In genomic region chrV:7820270-7820669, ce11 we compare ENCODE assay signal across 8 worm cellular contexts.
TF ChIP-seq lines count a peak whose summit lies in the region.

Gene lbp-4, plus strand, starts transcription at chrV:7820578.

TF ChIP-seq in whole organism, L1 larva, 84 proteins besides CTCF, POLR2A, EP300 and RAD21 (continues in another document):
- TF ChIP-seq lin-14 (GFP tag; optimal IDR thresholded peaks at IDR 0.05; lab: Kevin White, UChicago), result peak; percentile 83
- TF ChIP-seq elt-3 (tag; optimal IDR thresholded peaks at IDR 0.05; lab: Kevin White, UChicago), result peak in 1 of 6 experiments; percentile 17
- TF ChIP-seq unc-30 (tag; optimal IDR thresholded peaks at IDR 0.05; lab: Kevin White, UChicago), result no peak
- peak; percentile 12 for TF ChIP-seq skn-1 (tag; optimal IDR thresholded peaks at IDR 0.05; lab: Kevin White, UChicago)
- TF ChIP-seq C16A3.4 (tag; optimal IDR thresholded peaks at IDR 0.05; lab: Kevin White, UChicago), result peak; percentile 83
- TF ChIP-seq dsc-1 (tag; optimal IDR thresholded peaks at IDR 0.05; lab: Kevin White, UChicago), result peak; percentile 16
- peak; percentile 15 for TF ChIP-seq tbx-2 (tag; optimal IDR thresholded peaks at IDR 0.05; lab: Kevin White, UChicago)
- TF ChIP-seq tlp-1 (tag; optimal IDR thresholded peaks at IDR 0.05; lab: Kevin White, UChicago), result no peak
- TF ChIP-seq nhr-20 (tag; optimal IDR thresholded peaks at IDR 0.05; lab: Kevin White, UChicago), result peak; percentile 54
- TF ChIP-seq snpc-4 (tag; optimal IDR thresholded peaks at IDR 0.05; lab: Kevin White, UChicago), result peak; percentile 3
- peak; percentile 7 for TF ChIP-seq fkh-8 (tag; optimal IDR thresholded peaks at IDR 0.05; lab: Kevin White, UChicago)

TF ChIP-seq in whole organism, L2 larva, 48 proteins besides CTCF, POLR2A, EP300 and RAD21 (continues in another document):
- no peak for TF ChIP-seq unc-62 (GFP tag; optimal IDR thresholded peaks at IDR 0.05; lab: Kevin White, UChicago)
- TF ChIP-seq zag-1 (tag; optimal IDR thresholded peaks at IDR 0.05; lab: Kevin White, UChicago), result no peak
- no peak for TF ChIP-seq nhr-11 (tag; optimal IDR thresholded peaks at IDR 0.05; lab: Kevin White, UChicago)
- peak; percentile 47 for TF ChIP-seq crh-2 (tag; optimal IDR thresholded peaks at IDR 0.05; lab: Kevin White, UChicago)
- TF ChIP-seq F13H6.1 (tag; optimal IDR thresholded peaks at IDR 0.05; lab: Kevin White, UChicago), result no peak
- peak; percentile 7 for TF ChIP-seq sma-9 (GFP tag; optimal IDR thresholded peaks at IDR 0.05; lab: Kevin White, UChicago)
- no peak for TF ChIP-seq sma-9 (tag; optimal IDR thresholded peaks at IDR 0.05; lab: Kevin White, UChicago)
- peak; percentile 27 for TF ChIP-seq gmeb-1 (tag; optimal IDR thresholded peaks at IDR 0.05; lab: Kevin White, UChicago)
- no peak for TF ChIP-seq alr-1 (tag; optimal IDR thresholded peaks at IDR 0.05; lab: Kevin White, UChicago)
- TF ChIP-seq unc-55 (GFP tag; optimal IDR thresholded peaks at IDR 0.05; lab: Kevin White, UChicago), result peak; percentile 71
- TF ChIP-seq nhr-129 (tag; optimal IDR thresholded peaks at IDR 0.05; lab: Kevin White, UChicago), result peak; percentile 24
- TF ChIP-seq mab-5 (tag; optimal IDR thresholded peaks at IDR 0.05; lab: Kevin White, UChicago), result no peak

TF ChIP-seq in whole organism, L3 larva, 47 proteins besides CTCF, POLR2A, EP300 and RAD21 (continues in another document):
- TF ChIP-seq R02D3.7 (tag; optimal IDR thresholded peaks at IDR 0.05; lab: Kevin White, UChicago) (no peak), ceh-82 (tag; optimal IDR thresholded peaks at IDR 0.05; lab: Kevin White, UChicago) (no peak), elt-3 (tag; optimal IDR thresholded peaks at IDR 0.05; lab: Kevin White, UChicago) (no peak), ZK546.5 (tag; optimal IDR thresholded peaks at IDR 0.05; lab: Kevin White, UChicago) (no peak), nhr-43 (tag; optimal IDR thresholded peaks at IDR 0.05; lab: Kevin White, UChicago; ENCODE audit: poor library complexity, severe bottlenecking) (no peak), unc-39 (tag; optimal IDR thresholded peaks at IDR 0.05; lab: Kevin White, UChicago) (no peak), nhr-12 (tag; optimal IDR thresholded peaks at IDR 0.05; lab: Kevin White, UChicago) (no peak), nhr-11 (tag; optimal IDR thresholded peaks at IDR 0.05; lab: Kevin White, UChicago) (no peak), nhr-77 (tag; optimal IDR thresholded peaks at IDR 0.05; lab: Kevin White, UChicago) (no peak), egl-5 (tag; optimal IDR thresholded peaks at IDR 0.05; lab: Kevin White, UChicago) (no peak), nhr-25 (tag; optimal IDR thresholded peaks at IDR 0.05; lab: Kevin White, UChicago) (no peak), ceh-9 (tag; optimal IDR thresholded peaks at IDR 0.05; lab: Kevin White, UChicago) (no peak)

TF ChIP-seq in whole organism, L4 larva, 104 proteins besides CTCF, POLR2A, EP300 and RAD21 (continues in another document):
- TF ChIP-seq lsy-2 (tag; optimal IDR thresholded peaks at IDR 0.05; lab: Kevin White, UChicago) (peak in 1 of 2 experiments; percentile 64), unc-130 (GFP tag; optimal IDR thresholded peaks at IDR 0.05; lab: Kevin White, UChicago) (peak; percentile 15), ceh-82 (tag; optimal IDR thresholded peaks at IDR 0.05; lab: Kevin White, UChicago) (no peak), dmd-6 (GFP tag; IDR thresholded peaks at IDR 0.05; lab: Robert Waterston, UW) (peak; percentile 41; the same call in 1 of the 2 replicates), lin-38 (GFP tag; IDR thresholded peaks at IDR 0.05; lab: Robert Waterston, UW) (peak; percentile 88), nhr-42 (GFP tag; IDR thresholded peaks at IDR 0.05; lab: Robert Waterston, UW) (no peak), mes-2 (tag; optimal IDR thresholded peaks at IDR 0.05; lab: Kevin White, UChicago; ENCODE audit: poor library complexity, severe bottlenecking) (peak; percentile 89), nhr-28 (tag; optimal IDR thresholded peaks at IDR 0.05; lab: Kevin White, UChicago) (peak; percentile 32), hlh-11 (tag; optimal IDR thresholded peaks at IDR 0.05; lab: Kevin White, UChicago) (peak; percentile 8), mxl-3 (GFP tag; optimal IDR thresholded peaks at IDR 0.05; lab: Kevin White, UChicago) (no peak), nhr-77 (tag; optimal IDR thresholded peaks at IDR 0.05; lab: Kevin White, UChicago) (peak; percentile 57)

TF ChIP-seq in whole organism, early embryonic, 17 proteins besides CTCF, POLR2A, EP300 and RAD21:
- TF ChIP-seq ets-7 (tag; optimal IDR thresholded peaks at IDR 0.05; lab: Kevin White, UChicago) (peak; percentile 3), hnd-1 (tag; optimal IDR thresholded peaks at IDR 0.05; lab: Kevin White, UChicago) (no peak), flt-1 (GFP tag; IDR thresholded peaks at IDR 0.05; lab: Robert Waterston, UW) (peak; percentile 4; the same call in 1 of the 2 replicates)

TF ChIP-seq in whole organism, late embryonic, 69 proteins besides CTCF, POLR2A, EP300 and RAD21 (continues in another document):
- TF ChIP-seq lim-6 (tag; optimal IDR thresholded peaks at IDR 0.05; lab: Kevin White, UChicago) (peak; percentile 23), tbx-2 (tag; optimal IDR thresholded peaks at IDR 0.05; lab: Kevin White, UChicago) (peak; percentile 79), unc-55 (GFP tag; optimal IDR thresholded peaks at IDR 0.05; lab: Kevin White, UChicago) (no peak), pha-2 (tag; optimal IDR thresholded peaks at IDR 0.05; lab: Kevin White, UChicago) (no peak), pqm-1 (tag; optimal IDR thresholded peaks at IDR 0.05; lab: Kevin White, UChicago) (no peak), ceh-45 (GFP tag; IDR thresholded peaks at IDR 0.05; lab: Robert Waterston, UW) (no peak), elt-4 (tag; optimal IDR thresholded peaks at IDR 0.05; lab: Kevin White, UChicago) (no peak), nhr-11 (tag; optimal IDR thresholded peaks at IDR 0.05; lab: Kevin White, UChicago) (no peak), ceh-9 (tag; optimal IDR thresholded peaks at IDR 0.05; lab: Kevin White, UChicago) (no peak), unc-3 (GFP tag; conservative IDR thresholded peaks at IDR 0.05; lab: Robert Waterston, UW) (no peak), unc-3 (tag; optimal IDR thresholded peaks at IDR 0.05; lab: Kevin White, UChicago) (no peak), hlh-8 (tag; optimal IDR thresholded peaks at IDR 0.05; lab: Kevin White, UChicago) (no peak), ceh-30 (tag; optimal IDR thresholded peaks at IDR 0.05; lab: Kevin White, UChicago) (no peak), unc-42 (tag; optimal IDR thresholded peaks at IDR 0.05; lab: Kevin White, UChicago) (peak; percentile 50), fkh-10 (GFP tag; optimal IDR thresholded peaks at IDR 0.05; lab: Kevin White, UChicago) (no peak), dmd-4 (tag; optimal IDR thresholded peaks at IDR 0.05; lab: Kevin White, UChicago; ENCODE audit: borderline replicate concordance) (no peak), ref-2 (tag; optimal IDR thresholded peaks at IDR 0.05; lab: Kevin White, UChicago) (no peak)

TF ChIP-seq in whole organism, mixed stage, embryonic, 35 proteins besides CTCF, POLR2A, EP300 and RAD21 (continues in another document):
- no peak for TF ChIP-seq ztf-11 (tag; optimal IDR thresholded peaks at IDR 0.05; lab: Kevin White, UChicago)
- no peak for TF ChIP-seq flh-1 (GFP tag; optimal IDR thresholded peaks at IDR 0.05; lab: Kevin White, UChicago)
- TF ChIP-seq blmp-1 (tag; optimal IDR thresholded peaks at IDR 0.05; lab: Kevin White, UChicago), result no peak
- no peak for TF ChIP-seq ceh-83 (GFP tag; optimal IDR thresholded peaks at IDR 0.05; lab: Kevin White, UChicago)
- no peak for TF ChIP-seq nhr-28 (tag; optimal IDR thresholded peaks at IDR 0.05; lab: Kevin White, UChicago)
- no peak for TF ChIP-seq ham-2 (GFP tag; optimal IDR thresholded peaks at IDR 0.05; lab: Kevin White, UChicago)
- no peak for TF ChIP-seq M03D4.4 (tag; optimal IDR thresholded peaks at IDR 0.05; lab: Kevin White, UChicago)
- no peak for TF ChIP-seq nhr-2 (tag; optimal IDR thresholded peaks at IDR 0.05; lab: Kevin White, UChicago)
- TF ChIP-seq lsy-2 (tag; optimal IDR thresholded peaks at IDR 0.05; lab: Kevin White, UChicago), result peak; percentile 20
- TF ChIP-seq snpc-4 (tag; optimal IDR thresholded peaks at IDR 0.05; lab: Kevin White, UChicago), result no peak
- TF ChIP-seq mep-1 (tag; optimal IDR thresholded peaks at IDR 0.05; lab: Kevin White, UChicago), result peak; percentile 32
- peak; percentile 61 for TF ChIP-seq ceh-43 (GFP tag; optimal IDR thresholded peaks at IDR 0.05; lab: Kevin White, UChicago)
- no peak for TF ChIP-seq zip-8 (tag; optimal IDR thresholded peaks at IDR 0.05; lab: Kevin White, UChicago)
- TF ChIP-seq mab-5 (tag; optimal IDR thresholded peaks at IDR 0.05; lab: Kevin White, UChicago), result no peak
- TF ChIP-seq ces-1 (GFP tag; optimal IDR thresholded peaks at IDR 0.05; lab: Kevin White, UChicago), result peak; percentile 80
- TF ChIP-seq lin-32 (GFP tag; optimal IDR thresholded peaks at IDR 0.05; lab: Kevin White, UChicago), result no peak
- TF ChIP-seq nhr-237 (tag; optimal IDR thresholded peaks at IDR 0.05; lab: Kevin White, UChicago), result peak; percentile 43
- TF ChIP-seq mls-2 (tag; optimal IDR thresholded peaks at IDR 0.05; lab: Kevin White, UChicago), result no peak

TF ChIP-seq in whole organism, young adult, 124 proteins besides CTCF, POLR2A, EP300 and RAD21 (continues in another document):
- no peak for TF ChIP-seq nhr-27 (tag; optimal IDR thresholded peaks at IDR 0.05; lab: Kevin White, UChicago)
- TF ChIP-seq F55B11.4 (tag; optimal IDR thresholded peaks at IDR 0.05; lab: Kevin White, UChicago; ENCODE audit: borderline replicate concordance, insufficient read depth), result no peak
- TF ChIP-seq efl-1 (GFP tag; optimal IDR thresholded peaks at IDR 0.05; lab: Kevin White, UChicago), result no peak
- TF ChIP-seq C06A6.2 (GFP tag; conservative IDR thresholded peaks at IDR 0.05; lab: Robert Waterston, UW), result no peak
- no peak for TF ChIP-seq ztf-18 (tag; optimal IDR thresholded peaks at IDR 0.05; lab: Kevin White, UChicago)
- TF ChIP-seq ceh-27 (GFP tag; optimal IDR thresholded peaks at IDR 0.05; lab: Kevin White, UChicago), result peak; percentile 15
- TF ChIP-seq lin-40 (tag; optimal IDR thresholded peaks at IDR 0.05; lab: Kevin White, UChicago), result no peak
- TF ChIP-seq ets-4 (GFP tag; optimal IDR thresholded peaks at IDR 0.05; lab: Kevin White, UChicago), result no peak
- TF ChIP-seq nhr-80 (tag; optimal IDR thresholded peaks at IDR 0.05; lab: Kevin White, UChicago), result peak; percentile 74
- no peak for TF ChIP-seq lsy-27 (tag; optimal IDR thresholded peaks at IDR 0.05; lab: Kevin White, UChicago; ENCODE audit: borderline replicate concordance, insufficient read depth)
- no peak for TF ChIP-seq B0261.1 (tag; optimal IDR thresholded peaks at IDR 0.05; lab: Kevin White, UChicago)
- TF ChIP-seq F37B4.10 (GFP tag; IDR thresholded peaks at IDR 0.05; lab: Robert Waterston, UW), result no peak
- no peak for TF ChIP-seq cebp-2 (GFP tag; IDR thresholded peaks at IDR 0.05; lab: Robert Waterston, UW)
- no peak for TF ChIP-seq snpc-3.4 (tag; optimal IDR thresholded peaks at IDR 0.05; lab: Kevin White, UChicago)
- peak; percentile 24 for TF ChIP-seq ZK185.1 (tag; optimal IDR thresholded peaks at IDR 0.05; lab: Kevin White, UChicago; ENCODE audit: poor library complexity, severe bottlenecking)
- peak; percentile 65; the same call in 1 of the 2 replicates for TF ChIP-seq mcd-1 (GFP tag; IDR thresholded peaks at IDR 0.05; lab: Robert Waterston, UW)
- no peak for TF ChIP-seq snpc-1.1 (tag; optimal IDR thresholded peaks at IDR 0.05; lab: Kevin White, UChicago; ENCODE audit: insufficient read depth)
- no peak for TF ChIP-seq unc-62 (GFP tag; optimal IDR thresholded peaks at IDR 0.05; lab: Kevin White, UChicago)
